Worm (Caenorhabditis elegans) whole organism, L1 larva: ENCODE results near the gene D2023.3.
"Not testable (repeated sequence)": the region's sequence is repeated elsewhere in the genome, so short reads cannot be mapped to it uniquely, and the experiment has no call there.

Experiments used
- C16A3.4 ChIP-seq: fragments of 150-350 bp; optimal IDR thresholded peaks from 2 replicates; lab custom pipeline; 2014; ENCODE audit warnings: missing biosample characterization, missing genetic modification characterization
- F16B12.6 ChIP-seq: fragments of 150-350 bp; optimal IDR thresholded peaks from 2 replicates; lab custom pipeline; 2014; ENCODE audit warnings: missing biosample characterization, missing genetic modification characterization
- aha-1 ChIP-seq: fragments of 150-350 bp; optimal IDR thresholded peaks from 2 replicates; lab custom pipeline; 2014; ENCODE audit warnings: missing biosample characterization, missing genetic modification characterization
- ama-1 ChIP-seq: fragments of 150-350 bp; optimal IDR thresholded peaks from 2 replicates; lab custom pipeline; 2014
- blmp-1 ChIP-seq: fragments of 150-350 bp; optimal IDR thresholded peaks from 2 replicates; lab custom pipeline; 2014; ENCODE audit warnings: missing biosample characterization, missing genetic modification characterization
- ceh-63 ChIP-seq: fragments of 200-800 bp; sonication (Bioruptor generic); optimal IDR thresholded peaks from 2 replicates; lab custom pipeline; 2018; ENCODE audit warnings: mild to moderate bottlenecking, missing genetic modification characterization, missing compliant biosample characterization
- ceh-90 ChIP-seq: sonication (generic microtip); optimal IDR thresholded peaks from 2 replicates; lab custom pipeline; 2016; ENCODE audit warnings: missing genetic modification characterization, missing compliant biosample characterization
- dsc-1 ChIP-seq: sonication (generic microtip); optimal IDR thresholded peaks from 2 replicates; lab custom pipeline; 2016; ENCODE audit warnings: mild to moderate bottlenecking, missing genetic modification characterization, missing compliant biosample characterization
- efl-1 ChIP-seq, 4 experiments: fragments of 150-350 bp; optimal IDR thresholded peaks in 3 of 4; peaks in 1 of 4; 1 replicate in 1 of 4; 2 replicates in 3 of 4; lab custom pipeline; 2014; ENCODE audit warnings: missing biosample characterization in 2 of 4, missing genetic modification characterization in 2 of 4, missing genetic modification reagents in 2 of 4
- egl-13 ChIP-seq: sonication (generic microtip); optimal IDR thresholded peaks from 2 replicates; lab custom pipeline; 2016; ENCODE audit warnings: missing genotype, missing genetic modification reagents, missing genetic modification characterization, missing compliant biosample characterization
- elt-2 ChIP-seq: sonication (generic microtip); optimal IDR thresholded peaks from 2 replicates; lab custom pipeline; 2016; ENCODE audit warnings: missing genetic modification characterization, mild to moderate bottlenecking, inconsistent platforms, missing compliant biosample characterization, missing genetic modification reagents
- elt-3 ChIP-seq, 6 experiments: fragments of 150-350 bp in 1 of 6; sonication (generic microtip); optimal IDR thresholded peaks; 2 replicates each; lab custom pipeline; 2017 to 2018; ENCODE audit warnings: missing biosample characterization in 6 of 6, missing genetic modification characterization in 6 of 6, inconsistent platforms in 1 of 6
- ets-5 ChIP-seq: fragments of 200-800 bp; sonication (Bioruptor generic); IDR thresholded peaks from 2 replicates; pipeline ENCODE4 v1.3.6; 2022; ENCODE audit warnings: missing genetic modification characterization, missing compliant biosample characterization
- fkh-10 ChIP-seq: sonication (generic microtip); optimal IDR thresholded peaks from 2 replicates; lab custom pipeline; 2017; ENCODE audit warnings: missing biosample characterization, missing genetic modification reagents, missing genetic modification characterization
- fkh-8 ChIP-seq: sonication (generic microtip); optimal IDR thresholded peaks from 2 replicates; lab custom pipeline; 2016; ENCODE audit warnings: mild to moderate bottlenecking, missing genetic modification characterization, missing compliant biosample characterization
- fos-1 ChIP-seq: fragments of 150-350 bp; optimal IDR thresholded peaks from 2 replicates; lab custom pipeline; 2014; ENCODE audit warnings: missing biosample characterization, missing genetic modification characterization
- grh-1 ChIP-seq: fragments of 200-800 bp; sonication (Bioruptor generic); IDR thresholded peaks from 2 replicates; pipeline ENCODE4 v1.3.6; 2022; ENCODE audit warnings: missing genetic modification reagents, missing genetic modification characterization, missing compliant biosample characterization
- hlh-17 ChIP-seq: fragments of 200-800 bp; sonication (Bioruptor generic); optimal IDR thresholded peaks from 2 replicates; lab custom pipeline; 2018; ENCODE audit warnings: missing genetic modification characterization, mild to moderate bottlenecking, missing compliant biosample characterization, moderate library complexity, borderline replicate concordance
- hlh-4 ChIP-seq: sonication (generic microtip); optimal IDR thresholded peaks from 2 replicates; lab custom pipeline; 2016; ENCODE audit warnings: mild to moderate bottlenecking, missing genetic modification characterization, missing compliant biosample characterization
- irx-1 ChIP-seq: sonication (generic microtip); optimal IDR thresholded peaks from 2 replicates; lab custom pipeline; 2016; ENCODE audit warnings: missing genetic modification characterization, missing compliant biosample characterization
- isw-1 ChIP-seq: fragments of 200-800 bp; sonication (Bioruptor generic); IDR thresholded peaks from 2 replicates; pipeline ENCODE4 v1.3.6; 2022; ENCODE audit warnings: missing genetic modification characterization, missing compliant biosample characterization
- jun-1 ChIP-seq: fragments of 150-350 bp; optimal IDR thresholded peaks from 2 replicates; lab custom pipeline; 2014; ENCODE audit warnings: missing biosample characterization, missing genetic modification reagents, missing genetic modification characterization
- lin-13 ChIP-seq: fragments of 150-350 bp; optimal IDR thresholded peaks from 2 replicates; lab custom pipeline; 2014; ENCODE audit warnings: missing biosample characterization, missing genetic modification reagents, missing genetic modification characterization
- lin-15B ChIP-seq: fragments of 150-350 bp; sonication (generic microtip); optimal IDR thresholded peaks from 3 replicates; lab custom pipeline; 2014; ENCODE audit warnings: missing biosample characterization, missing genetic modification characterization
- lin-35 ChIP-seq, 2 experiments: fragments of 150-350 bp; optimal IDR thresholded peaks; 2 replicates each; lab custom pipeline; 2014; ENCODE audit warnings: missing biosample characterization in 2 of 2, missing genetic modification characterization in 2 of 2, missing genetic modification reagents in 2 of 2
- lsy-2 ChIP-seq, 2 experiments: fragments of 150-350 bp; optimal IDR thresholded peaks; 2 replicates each; lab custom pipeline; 2014; ENCODE audit warnings: missing biosample characterization in 2 of 2, missing genetic modification characterization in 2 of 2
- mab-9 ChIP-seq: fragments of 200-800 bp; sonication (Bioruptor generic); IDR thresholded peaks from 2 replicates; pipeline ENCODE4 v1.3.6; 2022; ENCODE audit warnings: missing genetic modification reagents, missing genetic modification characterization, missing compliant biosample characterization
- mdl-1 ChIP-seq, 2 experiments: fragments of 150-350 bp; optimal IDR thresholded peaks; 2 replicates each; lab custom pipeline; 2014 to 2017; ENCODE audit warnings: missing biosample characterization in 2 of 2, missing genetic modification characterization in 2 of 2, inconsistent platforms in 1 of 2
- mep-1 ChIP-seq: fragments of 150-350 bp; optimal IDR thresholded peaks from 2 replicates; lab custom pipeline; 2014; ENCODE audit warnings: missing biosample characterization, missing genetic modification characterization
- nhr-11 ChIP-seq: fragments of 150-350 bp; optimal IDR thresholded peaks from 2 replicates; lab custom pipeline; 2014; ENCODE audit warnings: missing biosample characterization, missing genetic modification characterization
- nhr-12 ChIP-seq: sonication (generic microtip); optimal IDR thresholded peaks from 2 replicates; lab custom pipeline; 2017; ENCODE audit warnings: missing biosample characterization, missing genetic modification characterization
- nhr-237 ChIP-seq: fragments of 150-350 bp; optimal IDR thresholded peaks from 2 replicates; lab custom pipeline; 2014; ENCODE audit warnings: missing biosample characterization, missing genetic modification characterization
- nhr-71 ChIP-seq: sonication (generic microtip); optimal IDR thresholded peaks from 2 replicates; lab custom pipeline; 2016; ENCODE audit warnings: mild to moderate bottlenecking, missing genetic modification characterization, moderate library complexity, missing compliant biosample characterization
- nhr-84 ChIP-seq: sonication (generic microtip); optimal IDR thresholded peaks from 2 replicates; lab custom pipeline; 2017; ENCODE audit warnings: missing biosample characterization, missing genetic modification characterization
- nhr-90 ChIP-seq: sonication (generic microtip); optimal IDR thresholded peaks from 2 replicates; lab custom pipeline; 2016; ENCODE audit warnings: mild to moderate bottlenecking, missing genetic modification characterization, missing compliant biosample characterization; ENCODE audit not compliant: poor library complexity
- pax-3 ChIP-seq: fragments of 200-800 bp; sonication (Bioruptor generic); optimal IDR thresholded peaks from 2 replicates; lab custom pipeline; 2018; ENCODE audit warnings: mild to moderate bottlenecking, missing genetic modification characterization, moderate library complexity, missing compliant biosample characterization
- pqm-1 ChIP-seq: sonication (generic microtip); optimal IDR thresholded peaks from 3 replicates; lab custom pipeline; 2017; ENCODE audit warnings: missing biosample characterization, missing genetic modification characterization
- rnt-1 ChIP-seq: sonication (generic microtip); optimal IDR thresholded peaks from 2 replicates; lab custom pipeline; 2016; ENCODE audit warnings: mild to moderate bottlenecking, missing genetic modification characterization, moderate library complexity, missing compliant biosample characterization
- skn-1 ChIP-seq: fragments of 150-350 bp; optimal IDR thresholded peaks from 2 replicates; lab custom pipeline; 2014; ENCODE audit warnings: missing biosample characterization, missing genetic modification characterization
- snpc-4 ChIP-seq: fragments of 150-350 bp; optimal IDR thresholded peaks from 2 replicates; lab custom pipeline; 2014; ENCODE audit warnings: missing biosample characterization, missing genetic modification characterization
- snu-23 ChIP-seq: sonication (generic microtip); optimal IDR thresholded peaks from 2 replicates; lab custom pipeline; 2016; ENCODE audit warnings: missing genetic modification characterization, missing compliant biosample characterization
- sox-4 ChIP-seq: sonication (generic microtip); optimal IDR thresholded peaks from 2 replicates; lab custom pipeline; 2016; ENCODE audit warnings: missing genetic modification characterization, missing compliant biosample characterization
- sup-37 ChIP-seq: fragments of 200-800 bp; sonication (Bioruptor generic); optimal IDR thresholded peaks from 2 replicates; lab custom pipeline; 2018; ENCODE audit warnings: mild to moderate bottlenecking, missing genetic modification characterization, missing compliant biosample characterization
- tbx-2 ChIP-seq: sonication (generic microtip); optimal IDR thresholded peaks from 2 replicates; lab custom pipeline; 2016; ENCODE audit warnings: missing genetic modification characterization, missing compliant biosample characterization
- unc-130 ChIP-seq: fragments of 150-350 bp; optimal IDR thresholded peaks from 2 replicates; lab custom pipeline; 2017; ENCODE audit warnings: missing biosample characterization, missing genetic modification characterization, inconsistent platforms
- unc-62 ChIP-seq: fragments of 150-350 bp; optimal IDR thresholded peaks from 2 replicates; lab custom pipeline; 2014; ENCODE audit warnings: missing biosample characterization, missing genetic modification reagents, missing genetic modification characterization
- unc-98 ChIP-seq: fragments of 200-800 bp; sonication (Bioruptor generic); IDR thresholded peaks from 2 replicates; pipeline ENCODE4 v1.3.6; 2022; ENCODE audit warnings: missing genetic modification characterization, missing compliant biosample characterization
- xbp-1 ChIP-seq: sonication (generic microtip); optimal IDR thresholded peaks from 2 replicates; lab custom pipeline; 2016; ENCODE audit warnings: missing genetic modification characterization, missing compliant biosample characterization
- zip-4 ChIP-seq: fragments of 200-800 bp; sonication (Bioruptor generic); optimal IDR thresholded peaks from 2 replicates; lab custom pipeline; 2018; ENCODE audit warnings: mild to moderate bottlenecking, missing genetic modification characterization, moderate library complexity, missing compliant biosample characterization

The D2023.3 gene

DNA sequence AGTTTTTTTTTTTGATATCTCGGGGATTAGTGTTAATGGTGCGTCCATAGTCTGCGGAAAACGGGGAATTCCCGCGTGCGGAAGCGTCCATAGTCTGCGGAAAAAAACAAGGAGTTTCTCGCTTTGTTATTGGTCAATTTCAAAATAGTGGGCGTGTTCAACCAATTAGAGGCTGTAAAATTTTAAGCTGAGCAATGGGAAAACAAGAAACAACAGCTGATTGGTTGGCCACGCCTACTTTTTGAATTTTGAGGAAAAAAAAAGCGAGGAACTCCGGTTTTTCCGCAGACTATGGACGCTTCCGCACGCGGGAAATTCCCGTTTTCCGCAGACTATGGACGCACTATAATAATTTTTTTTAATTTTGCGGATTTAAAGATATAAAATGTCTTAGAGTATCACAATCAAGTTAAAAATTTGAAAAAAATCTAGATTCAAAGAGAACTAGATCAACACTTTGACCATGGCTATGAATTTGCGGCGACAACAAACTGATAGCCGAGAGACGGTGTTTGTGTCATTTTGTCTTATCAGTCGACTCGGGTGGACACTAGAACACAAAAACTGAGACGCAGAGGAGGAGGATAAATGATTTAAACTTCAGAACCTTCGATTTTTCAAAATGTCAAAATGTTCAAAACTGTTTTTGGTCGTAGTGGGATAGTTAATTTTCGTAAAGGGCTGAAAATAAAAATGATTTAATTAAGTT, 11.5 kb upstream of the D2023.3 start:
- not testable (repeated sequence) for TF ChIP-seq efl-1 (optimal IDR thresholded peaks at IDR 0.05; lab: Kevin White, UChicago)
- TF ChIP-seq efl-1 (GFP tag; optimal IDR thresholded peaks at IDR 0.05 in 1 of 2; lab: Kevin White, UChicago) = peak in 1 of 2 experiments; percentile 58
- TF ChIP-seq elt-3 (tag; optimal IDR thresholded peaks at IDR 0.05; lab: Kevin White, UChicago) = peak in 2 of 6 experiments; percentile 27 to 66
- TF ChIP-seq lin-35 (GFP tag; optimal IDR thresholded peaks at IDR 0.05; lab: Kevin White, UChicago) = peak in 1 of 2 experiments; percentile 17
- TF ChIP-seq blmp-1 (tag; lab: Kevin White, UChicago) = peak; percentile 45

DNA sequence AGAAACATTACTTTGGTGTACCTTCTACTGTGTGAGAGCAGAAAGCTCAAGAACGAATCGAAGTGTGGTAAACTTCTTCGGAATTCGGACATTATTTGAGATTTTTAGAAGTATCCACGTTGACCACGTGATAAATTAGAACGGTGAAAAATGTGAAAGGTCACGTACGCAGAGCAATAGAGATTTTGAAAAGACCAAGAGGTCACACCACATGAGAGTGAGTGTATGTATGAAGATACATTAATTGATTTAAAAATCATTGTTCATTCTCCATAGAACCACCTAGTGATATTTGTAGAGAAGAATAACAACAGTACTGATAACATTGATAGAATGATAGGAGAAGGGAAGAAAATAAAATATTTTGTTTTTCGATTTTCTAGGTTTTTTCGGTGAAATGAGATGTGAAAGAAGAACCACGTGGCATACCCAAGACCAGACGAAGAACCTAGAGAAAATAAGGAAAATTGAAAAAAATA, 10.7 kb upstream of the D2023.3 start, which contains the start of gene pyc-1:
Gene pyc-1 (minus strand): TSS at position 69 of the 479 bp plus-strand sequence.
- peak; percentile 79 for TF ChIP-seq aha-1 (tag; lab: Kevin White, UChicago)
- TF ChIP-seq sox-4 (tag; lab: Kevin White, UChicago) = no peak
- no peak for TF ChIP-seq xbp-1 (tag; lab: Kevin White, UChicago)
- peak; percentile 8 for TF ChIP-seq snpc-4
- TF ChIP-seq zip-4 (GFP tag; lab: Kevin White, UChicago) = peak; percentile 13
- TF ChIP-seq ceh-63 (GFP tag; lab: Kevin White, UChicago) = no peak
- no peak for TF ChIP-seq skn-1
- TF ChIP-seq dsc-1 (tag; lab: Kevin White, UChicago) = no peak
- TF ChIP-seq elt-2 (tag; lab: Kevin White, UChicago) = peak; percentile 37
- TF ChIP-seq jun-1 = no peak
- TF ChIP-seq lin-15B (tag; lab: Kevin White, UChicago) = no peak
- no peak for TF ChIP-seq unc-62 (GFP tag; lab: Kevin White, UChicago)
- TF ChIP-seq lin-35 (GFP tag; optimal IDR thresholded peaks at IDR 0.05; lab: Kevin White, UChicago) = peak in 1 of 2 experiments; percentile 72
- peak; percentile 55 for TF ChIP-seq unc-130
- TF ChIP-seq fos-1 (tag; lab: Kevin White, UChicago) = no peak
- peak; percentile 22 to 37 for TF ChIP-seq lsy-2 (tag; optimal IDR thresholded peaks at IDR 0.05; lab: Kevin White, UChicago)
- no peak for TF ChIP-seq lin-13
- no peak for TF ChIP-seq isw-1 (GFP tag; lab: Robert Waterston, UW)
- TF ChIP-seq ceh-90 (tag; lab: Kevin White, UChicago) = no peak
- TF ChIP-seq tbx-2 (tag; lab: Kevin White, UChicago) = peak; percentile 25
- peak; percentile 18 for TF ChIP-seq C16A3.4
- TF ChIP-seq pax-3 = no peak
- no peak for TF ChIP-seq unc-98 (GFP tag; lab: Robert Waterston, UW)
- TF ChIP-seq nhr-90 (tag; lab: Kevin White, UChicago) = peak; percentile 69
- no peak for TF ChIP-seq irx-1
- peak in 1 of 2 experiments; percentile 6 for TF ChIP-seq mdl-1 (tag; optimal IDR thresholded peaks at IDR 0.05; lab: Kevin White, UChicago)
- TF ChIP-seq elt-3 (tag; optimal IDR thresholded peaks at IDR 0.05; lab: Kevin White, UChicago) = peak in 5 of 6 experiments; percentile 42 to 82 (median 75)
- TF ChIP-seq nhr-71 (tag; lab: Kevin White, UChicago) = peak; percentile 93
- no peak for TF ChIP-seq nhr-11 (tag; lab: Kevin White, UChicago)
- no peak for TF ChIP-seq F16B12.6 (tag; lab: Kevin White, UChicago)
- no peak for TF ChIP-seq nhr-237 (tag; lab: Kevin White, UChicago)
- TF ChIP-seq ets-5 (GFP tag; lab: Robert Waterston, UW) = no peak
- TF ChIP-seq fkh-10 (GFP tag; lab: Kevin White, UChicago) = no peak
- TF ChIP-seq mab-9 (GFP tag; lab: Robert Waterston, UW) = no peak
- peak; percentile 79 for TF ChIP-seq snu-23 (GFP tag; lab: Kevin White, UChicago)
- peak; percentile 50 for TF ChIP-seq rnt-1 (tag; lab: Kevin White, UChicago)
- TF ChIP-seq nhr-84 (tag; lab: Kevin White, UChicago) = no peak
- TF ChIP-seq hlh-4 (tag; lab: Kevin White, UChicago) = no peak
- TF ChIP-seq grh-1 = no peak
- TF ChIP-seq nhr-12 = no peak
- peak; percentile 69 for TF ChIP-seq ama-1 (lab: Kevin White, UChicago)
- no peak for TF ChIP-seq hlh-17 (GFP tag; lab: Kevin White, UChicago)
- TF ChIP-seq efl-1 (optimal IDR thresholded peaks at IDR 0.05; lab: Kevin White, UChicago) = peak in 1 of 2 experiments; percentile 1
- no peak for TF ChIP-seq efl-1 (GFP tag; optimal IDR thresholded peaks at IDR 0.05 in 1 of 2; lab: Kevin White, UChicago)
- peak; percentile 1 for TF ChIP-seq sup-37 (GFP tag; lab: Kevin White, UChicago)
- no peak for TF ChIP-seq fkh-8 (tag; lab: Kevin White, UChicago)
- TF ChIP-seq mep-1 = peak; percentile 74
- no peak for TF ChIP-seq egl-13 (tag; lab: Kevin White, UChicago)
- no peak for TF ChIP-seq pqm-1
